Worm (Caenorhabditis elegans): ENCODE data around the gene srx-65.

- no peak for TF ChIP-seq egl-27 (tag; optimal IDR thresholded peaks at IDR 0.05)
- no peak for TF ChIP-seq fos-1 (tag; optimal IDR thresholded peaks at IDR 0.05)
- no peak for TF ChIP-seq set-16 (GFP tag; IDR thresholded peaks at IDR 0.05)
- TF ChIP-seq nhr-11 (tag; optimal IDR thresholded peaks at IDR 0.05), result no peak
- TF ChIP-seq ztf-11 (tag; optimal IDR thresholded peaks at IDR 0.05), result no peak
- TF ChIP-seq pha-4 (GFP tag; IDR thresholded peaks at IDR 0.05), result no peak
- TF ChIP-seq pha-4 (tag; optimal IDR thresholded peaks at IDR 0.05), result no peak
- TF ChIP-seq unc-39 (tag; optimal IDR thresholded peaks at IDR 0.05), result no peak
- TF ChIP-seq nhr-237 (tag; optimal IDR thresholded peaks at IDR 0.05), result no peak
- TF ChIP-seq lsy-2 (tag; optimal IDR thresholded peaks at IDR 0.05), result no peak
- TF ChIP-seq pqm-1 (tag; optimal IDR thresholded peaks at IDR 0.05), result no peak
- TF ChIP-seq nhr-10 (tag; optimal IDR thresholded peaks at IDR 0.05), result no peak
Measured at ce11 chrV:3967762-3968161, 46.0 kb downstream of the srx-65 start, which contains the start of gene cyp-34A8.
